Worm (Caenorhabditis elegans): ENCODE data around the gene idpb-5.

idpb-5 gene

ce11 chrV:11818064-11818463 lies 21.3 kb upstream of the idpb-5 start:
- no peak for TF ChIP-seq mdl-1 (tag; optimal IDR thresholded peaks at IDR 0.05)
- TF ChIP-seq nhr-77 (tag; optimal IDR thresholded peaks at IDR 0.05) = no peak
- TF ChIP-seq lin-15B (tag; optimal IDR thresholded peaks at IDR 0.05) = no peak
- no peak for TF ChIP-seq elt-1 (tag; optimal IDR thresholded peaks at IDR 0.05)
- no peak for TF ChIP-seq ceh-9 (tag; optimal IDR thresholded peaks at IDR 0.05)
- no peak for TF ChIP-seq nhr-12 (tag; optimal IDR thresholded peaks at IDR 0.05)
- no peak for TF ChIP-seq R02D3.7 (tag; optimal IDR thresholded peaks at IDR 0.05)

DNA sequence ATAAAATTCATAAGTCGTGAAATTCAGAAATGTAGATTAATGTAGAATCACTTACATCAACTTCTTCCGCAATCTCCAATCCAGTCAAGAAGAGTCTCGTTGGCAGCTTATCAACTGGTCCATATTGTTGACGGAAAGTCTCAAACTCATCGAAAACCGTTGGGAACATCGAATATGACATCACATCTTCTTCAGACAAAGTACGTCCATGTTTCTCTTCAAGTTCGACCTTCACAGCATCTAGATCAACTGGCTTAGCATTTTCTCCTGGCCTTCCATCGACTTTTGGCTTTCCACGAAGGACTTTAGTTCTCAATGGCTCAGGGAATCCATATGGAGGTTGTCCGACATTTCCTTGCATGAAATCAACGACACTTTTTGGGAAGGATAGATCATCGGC lies 20.5 kb upstream of the idpb-5 start:
- TF ChIP-seq ama-1 (optimal IDR thresholded peaks at IDR 0.05) (peak; percentile 55), ceh-28 (tag; optimal IDR thresholded peaks at IDR 0.05) (no peak)

- TF ChIP-seq mdl-1 (tag; optimal IDR thresholded peaks at IDR 0.05) (no peak), zag-1 (tag; optimal IDR thresholded peaks at IDR 0.05) (no peak), nhr-12 (tag; optimal IDR thresholded peaks at IDR 0.05) (no peak), lin-39 (tag; optimal IDR thresholded peaks at IDR 0.05) (no peak), ama-1 (optimal IDR thresholded peaks at IDR 0.05) (peak; percentile 42), nhr-67 (tag; optimal IDR thresholded peaks at IDR 0.05) (no peak), snpc-4 (tag; optimal IDR thresholded peaks at IDR 0.05) (no peak)
Observed at ce11 chrV:11819451-11819850, 19.9 kb upstream of the idpb-5 start.

DNA sequence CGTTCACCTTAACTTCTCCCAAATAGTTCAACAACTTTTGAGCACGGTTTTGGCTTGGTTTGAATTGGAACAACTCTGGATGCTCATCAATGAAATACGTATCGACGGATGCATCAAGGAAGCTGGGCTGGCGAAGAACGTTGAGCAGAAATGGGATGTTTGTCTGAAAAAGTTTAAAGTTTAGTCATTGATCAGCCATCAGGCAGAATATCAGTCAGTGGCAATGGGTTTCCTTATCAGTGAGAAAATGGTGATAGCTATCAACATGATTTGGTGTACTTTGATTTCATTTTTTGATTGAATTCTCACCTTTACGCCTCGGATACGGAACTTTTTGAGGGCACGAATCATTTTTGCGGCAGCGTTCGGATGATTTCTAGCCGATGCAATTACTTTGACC lies 18.8 kb upstream of the idpb-5 start:
- TF ChIP-seq mml-1 (tag; optimal IDR thresholded peaks at IDR 0.05) (no peak), zag-1 (tag; optimal IDR thresholded peaks at IDR 0.05) (no peak), ztf-4 (tag; optimal IDR thresholded peaks at IDR 0.05) (no peak), nhr-43 (tag; optimal IDR thresholded peaks at IDR 0.05; ENCODE audit: poor library complexity, severe bottlenecking) (peak; percentile 34), hmg-11 (tag; optimal IDR thresholded peaks at IDR 0.05) (no peak), nhr-28 (tag; optimal IDR thresholded peaks at IDR 0.05) (no peak), ZK546.5 (tag; optimal IDR thresholded peaks at IDR 0.05) (no peak), elt-3 (tag; optimal IDR thresholded peaks at IDR 0.05) (no peak), eor-1 (tag; optimal IDR thresholded peaks at IDR 0.05) (no peak), elt-2 (tag; optimal IDR thresholded peaks at IDR 0.05) (peak; percentile 62), fos-1 (tag; optimal IDR thresholded peaks at IDR 0.05) (no peak), sea-2 (GFP tag; optimal IDR thresholded peaks at IDR 0.05) (no peak), pqm-1 (tag; optimal IDR thresholded peaks at IDR 0.05) (peak; percentile 50), unc-62 (GFP tag; optimal IDR thresholded peaks at IDR 0.05) (no peak), elt-1 (tag; optimal IDR thresholded peaks at IDR 0.05) (no peak), mdl-1 (tag; optimal IDR thresholded peaks at IDR 0.05) (no peak), nhr-76 (tag; optimal IDR thresholded peaks at IDR 0.05) (no peak), fkh-2 (tag; optimal IDR thresholded peaks at IDR 0.05) (no peak), unc-39 (tag; optimal IDR thresholded peaks at IDR 0.05) (no peak), daf-12 (tag; optimal IDR thresholded peaks at IDR 0.05) (no peak), ama-1 (optimal IDR thresholded peaks at IDR 0.05) (peak; percentile 89)

ce11 chrV:11822461-11822939 lies 16.8 kb upstream of the idpb-5 start, which contains the start of gene pyc-1:
TSS of gene pyc-1 (minus strand) at chrV:11822529.
- no peak for TF ChIP-seq snpc-4 (tag; optimal IDR thresholded peaks at IDR 0.05)
- no peak for TF ChIP-seq R02D3.7 (tag; optimal IDR thresholded peaks at IDR 0.05)
- TF ChIP-seq ztf-11 (tag; optimal IDR thresholded peaks at IDR 0.05) = no peak
- TF ChIP-seq hmg-11 (tag; optimal IDR thresholded peaks at IDR 0.05) = no peak
- no peak for TF ChIP-seq nhr-77 (tag; optimal IDR thresholded peaks at IDR 0.05)
- TF ChIP-seq ceh-82 (tag; optimal IDR thresholded peaks at IDR 0.05) = no peak
- no peak for TF ChIP-seq zag-1 (tag; optimal IDR thresholded peaks at IDR 0.05)
- peak; percentile 15 for TF ChIP-seq lin-39 (tag; optimal IDR thresholded peaks at IDR 0.05)
- no peak for TF ChIP-seq nhr-43 (tag; optimal IDR thresholded peaks at IDR 0.05; ENCODE audit: poor library complexity, severe bottlenecking)
- TF ChIP-seq ama-1 (optimal IDR thresholded peaks at IDR 0.05) = peak; percentile 59
- no peak for TF ChIP-seq mdl-1 (tag; optimal IDR thresholded peaks at IDR 0.05)
- TF ChIP-seq ceh-28 (tag; optimal IDR thresholded peaks at IDR 0.05) = peak; percentile 7
- peak; percentile 19 for TF ChIP-seq lsy-12 (tag; optimal IDR thresholded peaks at IDR 0.05)
- no peak for TF ChIP-seq nhr-76 (tag; optimal IDR thresholded peaks at IDR 0.05)
- TF ChIP-seq nhr-23 (tag; optimal IDR thresholded peaks at IDR 0.05) = no peak
- no peak for TF ChIP-seq sea-2 (GFP tag; optimal IDR thresholded peaks at IDR 0.05)
- no peak for TF ChIP-seq tbx-2 (tag; optimal IDR thresholded peaks at IDR 0.05)
- peak; percentile 30 for TF ChIP-seq nfya-1 (tag; optimal IDR thresholded peaks at IDR 0.05; ENCODE audit: insufficient read depth)
- TF ChIP-seq ceh-16 (tag; optimal IDR thresholded peaks at IDR 0.05) = no peak
- no peak for TF ChIP-seq fos-1 (tag; optimal IDR thresholded peaks at IDR 0.05)
- peak; percentile 74 for TF ChIP-seq pqm-1 (tag; optimal IDR thresholded peaks at IDR 0.05)
- TF ChIP-seq elt-2 (tag; optimal IDR thresholded peaks at IDR 0.05) = peak; percentile 71
- no peak for TF ChIP-seq ZK546.5 (tag; optimal IDR thresholded peaks at IDR 0.05)
- TF ChIP-seq pha-4 (tag; optimal IDR thresholded peaks at IDR 0.05) = peak; percentile 77
- peak; percentile 56 for TF ChIP-seq jun-1 (tag; optimal IDR thresholded peaks at IDR 0.05)
